Worm (Caenorhabditis elegans): Measurements from ENCODE around the gene T04F8.8.

DNA sequence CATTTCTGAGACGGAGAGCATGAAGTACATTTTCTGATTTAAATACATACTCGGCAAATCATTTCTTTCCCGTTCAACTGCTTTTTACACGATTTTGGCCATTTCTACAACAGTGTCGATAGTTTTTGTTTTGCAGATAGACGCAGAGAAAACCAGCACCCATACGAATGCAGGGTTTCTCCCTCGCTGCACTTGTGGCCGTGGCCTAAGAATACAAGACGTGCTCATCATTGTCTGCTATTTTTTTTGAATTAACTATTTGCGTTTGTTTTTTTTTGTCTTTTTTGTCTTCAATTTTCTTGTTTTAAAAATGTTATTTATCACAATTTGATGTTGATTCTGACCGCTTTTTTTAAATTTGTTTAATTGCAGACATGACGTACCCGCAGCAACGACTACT, 45.8 kb downstream of the T04F8.8 start, which contains the start of gene smcl-1:
- TF ChIP-seq him-1 (tag; optimal IDR thresholded peaks at IDR 0.05) (no peak), W03F9.2 (tag; optimal IDR thresholded peaks at IDR 0.05) (no peak)
